Worm (Caenorhabditis elegans): ENCODE measurements around the gene Y51H7C.10.

DNA sequence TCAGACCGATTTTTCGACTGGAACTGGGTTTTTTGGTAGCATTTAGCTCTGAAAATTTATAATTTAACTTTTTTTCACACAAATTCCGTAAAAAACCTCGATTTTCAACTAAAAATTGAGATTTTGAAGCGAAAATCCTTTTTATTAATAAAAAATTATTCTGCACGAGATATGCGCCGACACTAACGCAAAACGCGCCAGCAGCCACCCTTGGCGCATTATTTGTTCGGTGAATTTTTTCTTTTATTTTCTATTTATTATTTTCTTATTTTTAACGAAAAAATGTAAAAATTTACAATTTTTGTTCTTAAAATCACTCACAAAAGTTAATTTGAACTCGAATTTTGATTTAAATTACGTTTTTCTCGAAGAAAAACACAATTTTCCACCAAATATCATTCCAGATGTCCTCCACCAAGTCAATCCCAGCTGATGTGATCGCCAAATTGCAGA, 21.4 kb downstream of the Y51H7C.10 start, which contains the start of gene Y51H7C.7:
- TF ChIP-seq C08G9.2 (tag; optimal IDR thresholded peaks at IDR 0.05), result no peak
- no peak for TF ChIP-seq nhr-232 (tag; optimal IDR thresholded peaks at IDR 0.05)
- TF ChIP-seq nfya-1 (tag; optimal IDR thresholded peaks at IDR 0.05), result no peak
- TF ChIP-seq pat-9 (tag; optimal IDR thresholded peaks at IDR 0.05), result no peak
- TF ChIP-seq ceh-9 (tag; optimal IDR thresholded peaks at IDR 0.05), result no peak
- TF ChIP-seq ceh-14 (tag; optimal IDR thresholded peaks at IDR 0.05), result no peak
- no peak for TF ChIP-seq fkh-10 (GFP tag; optimal IDR thresholded peaks at IDR 0.05)
- no peak for TF ChIP-seq mec-3 (tag; optimal IDR thresholded peaks at IDR 0.05; ENCODE audit: borderline replicate concordance)

Measured in whole organism, late embryonic.